Worm (Caenorhabditis elegans): ENCODE data around the gene imph-1.

ce11 chrIII:4560393-4560890 lies 7.0 kb downstream of the imph-1 start:
- TF ChIP-seq him-1 (tag; optimal IDR thresholded peaks at IDR 0.05) (peak; percentile 7), dao-5 (tag; optimal IDR thresholded peaks at IDR 0.05) (no peak), W03F9.2 (tag; optimal IDR thresholded peaks at IDR 0.05) (peak; percentile 34)

Measured in whole organism, L4/young adult.